Worm (Caenorhabditis elegans): ENCODE data around the gene gpa-7.

gpa-7 gene

DNA sequence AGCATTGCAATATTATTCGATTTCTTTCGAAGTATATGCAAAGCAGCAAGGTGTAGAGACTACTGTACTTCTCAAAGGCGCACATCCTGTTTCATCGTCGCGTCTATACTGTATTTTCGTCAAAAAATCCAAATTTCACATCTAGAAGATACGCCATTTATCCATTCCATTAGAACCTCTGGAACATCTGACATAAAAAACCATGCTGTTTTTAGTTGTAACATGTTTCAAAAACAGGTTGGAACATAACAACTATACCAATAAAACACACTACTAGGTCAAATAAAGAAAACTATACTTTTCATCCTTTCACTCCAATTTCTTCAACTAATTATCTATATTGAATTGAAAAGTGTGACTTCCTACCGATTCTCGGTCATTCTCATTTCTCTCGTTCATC lies 43.5 kb upstream of the gpa-7 start, which contains the start of gene ugt-59:
Gene ugt-59, plus strand, starts transcription at position 301 of the 400 bp plus-strand sequence.
- TF ChIP-seq nhr-67 (tag; optimal IDR thresholded peaks at IDR 0.05), result no peak

DNA sequence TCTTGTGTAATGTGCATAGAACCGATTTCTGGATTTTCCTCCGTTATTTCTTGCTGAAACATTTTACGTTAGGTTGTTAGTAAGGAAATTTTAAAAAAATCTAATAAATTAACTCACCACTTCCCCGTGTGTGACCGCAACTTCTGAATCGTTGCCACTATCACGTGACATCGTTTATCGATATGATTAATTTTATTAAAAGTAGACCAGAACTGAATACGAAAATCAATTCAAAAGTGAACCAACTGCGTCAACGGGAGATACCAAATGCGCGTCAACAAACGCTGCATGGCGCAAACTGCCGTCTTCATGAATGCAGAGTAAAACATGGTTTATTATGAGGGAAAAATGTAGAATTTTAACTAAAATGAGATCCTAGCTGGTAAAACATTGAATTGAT lies 37.8 kb upstream of the gpa-7 start, which contains the start of gene sir-2.1:
Gene sir-2.1, minus strand, starts transcription at position 212 of the 400 bp plus-strand sequence.
- TF ChIP-seq ama-1 (optimal IDR thresholded peaks at IDR 0.05), result peak; percentile 59
- TF ChIP-seq fos-1 (tag; optimal IDR thresholded peaks at IDR 0.05), result no peak
- TF ChIP-seq ceh-9 (tag; optimal IDR thresholded peaks at IDR 0.05), result no peak
- TF ChIP-seq nhr-28 (tag; optimal IDR thresholded peaks at IDR 0.05), result no peak
- no peak for TF ChIP-seq nhr-67 (tag; optimal IDR thresholded peaks at IDR 0.05)
- peak; percentile 31 for TF ChIP-seq ceh-28 (tag; optimal IDR thresholded peaks at IDR 0.05)
- no peak for TF ChIP-seq ZK546.5 (tag; optimal IDR thresholded peaks at IDR 0.05)
- no peak for TF ChIP-seq hmg-11 (tag; optimal IDR thresholded peaks at IDR 0.05)
- TF ChIP-seq fkh-2 (tag; optimal IDR thresholded peaks at IDR 0.05), result no peak
- no peak for TF ChIP-seq ztf-4 (tag; optimal IDR thresholded peaks at IDR 0.05)
- TF ChIP-seq nhr-237 (tag; optimal IDR thresholded peaks at IDR 0.05), result no peak
- peak; percentile 9 for TF ChIP-seq nhr-25 (tag; optimal IDR thresholded peaks at IDR 0.05)
- no peak for TF ChIP-seq elt-1 (tag; optimal IDR thresholded peaks at IDR 0.05)
- no peak for TF ChIP-seq fkh-10 (GFP tag; optimal IDR thresholded peaks at IDR 0.05)
- TF ChIP-seq pqm-1 (tag; optimal IDR thresholded peaks at IDR 0.05), result no peak
- TF ChIP-seq mml-1 (tag; optimal IDR thresholded peaks at IDR 0.05), result no peak
- no peak for TF ChIP-seq aly-2 (tag; optimal IDR thresholded peaks at IDR 0.05)
- TF ChIP-seq nhr-43 (tag; optimal IDR thresholded peaks at IDR 0.05; ENCODE audit: poor library complexity, severe bottlenecking), result peak; percentile 13
- TF ChIP-seq unc-39 (tag; optimal IDR thresholded peaks at IDR 0.05), result no peak
- no peak for TF ChIP-seq ztf-11 (tag; optimal IDR thresholded peaks at IDR 0.05)
- peak; percentile 2 for TF ChIP-seq jun-1 (tag; optimal IDR thresholded peaks at IDR 0.05)
- no peak for TF ChIP-seq egl-27 (tag; optimal IDR thresholded peaks at IDR 0.05)
- no peak for TF ChIP-seq nhr-12 (tag; optimal IDR thresholded peaks at IDR 0.05)
- TF ChIP-seq sea-2 (GFP tag; optimal IDR thresholded peaks at IDR 0.05), result no peak
- no peak for TF ChIP-seq R02D3.7 (tag; optimal IDR thresholded peaks at IDR 0.05)
- no peak for TF ChIP-seq eor-1 (tag; optimal IDR thresholded peaks at IDR 0.05)
- TF ChIP-seq mdl-1 (tag; optimal IDR thresholded peaks at IDR 0.05), result no peak
- TF ChIP-seq pha-4 (tag; optimal IDR thresholded peaks at IDR 0.05), result peak; percentile 47
- no peak for TF ChIP-seq nhr-76 (tag; optimal IDR thresholded peaks at IDR 0.05)
- TF ChIP-seq ceh-82 (tag; optimal IDR thresholded peaks at IDR 0.05), result no peak
- TF ChIP-seq nfya-1 (tag; optimal IDR thresholded peaks at IDR 0.05; ENCODE audit: insufficient read depth), result peak; percentile 26
- TF ChIP-seq daf-12 (tag; optimal IDR thresholded peaks at IDR 0.05), result no peak
- peak; percentile 32 for TF ChIP-seq elt-2 (tag; optimal IDR thresholded peaks at IDR 0.05)
- no peak for TF ChIP-seq nhr-77 (tag; optimal IDR thresholded peaks at IDR 0.05)
- peak; percentile 27 for TF ChIP-seq lin-39 (tag; optimal IDR thresholded peaks at IDR 0.05)
- TF ChIP-seq tbx-2 (tag; optimal IDR thresholded peaks at IDR 0.05), result no peak
- TF ChIP-seq skn-1 (tag; optimal IDR thresholded peaks at IDR 0.05), result no peak
- no peak for TF ChIP-seq zag-1 (tag; optimal IDR thresholded peaks at IDR 0.05)
- TF ChIP-seq lsy-12 (tag; optimal IDR thresholded peaks at IDR 0.05), result peak; percentile 54
- no peak for TF ChIP-seq ceh-16 (tag; optimal IDR thresholded peaks at IDR 0.05)
- TF ChIP-seq elt-3 (tag; optimal IDR thresholded peaks at IDR 0.05), result no peak
- peak; percentile 33 for TF ChIP-seq snpc-4 (tag; optimal IDR thresholded peaks at IDR 0.05)
- peak; percentile 58 for TF ChIP-seq lin-15B (tag; optimal IDR thresholded peaks at IDR 0.05)
- no peak for TF ChIP-seq egl-5 (tag; optimal IDR thresholded peaks at IDR 0.05)
- TF ChIP-seq nhr-11 (tag; optimal IDR thresholded peaks at IDR 0.05), result no peak
- TF ChIP-seq nhr-23 (tag; optimal IDR thresholded peaks at IDR 0.05), result peak; percentile 55
- TF ChIP-seq unc-62 (GFP tag; optimal IDR thresholded peaks at IDR 0.05), result no peak

Measured in whole organism, L3 larva.